Worm (Caenorhabditis elegans) whole organism, young adult: ENCODE results near the gene col-40.
A peak's percentile ranks its signal among the peaks of the same experiment; 100 is the strongest.

Experiments used
- B0261.1 ChIP-seq: sonication (generic microtip); optimal IDR thresholded peaks from 2 replicates; lab custom pipeline; 2016; ENCODE audit warnings: mild to moderate bottlenecking, missing genetic modification characterization, moderate library complexity, missing compliant biosample characterization
- B0336.3 ChIP-seq: fragments of 200-800 bp; sonication (Bioruptor generic); IDR thresholded peaks from 2 replicates; pipeline ENCODE4 v1.3.6; 2022; ENCODE audit warnings: missing genetic modification characterization, missing compliant biosample characterization
- D2030.7 ChIP-seq: fragments of 200-800 bp; sonication (Bioruptor generic); IDR thresholded peaks from 2 replicates; pipeline ENCODE4 v1.3.6; 2022; ENCODE audit warnings: missing genetic modification reagents, missing genetic modification characterization, missing compliant biosample characterization
- F23B12.7 ChIP-seq: sonication (generic microtip); optimal IDR thresholded peaks from 2 replicates; lab custom pipeline; 2017; ENCODE audit warnings: missing genetic modification characterization, mild to moderate bottlenecking, missing compliant biosample characterization, antibody characterized with exemption, moderate library complexity; ENCODE audit not compliant: insufficient read depth
- F57A8.1 ChIP-seq: fragments of 200-800 bp; sonication (Bioruptor generic); optimal IDR thresholded peaks from 2 replicates; lab custom pipeline; 2018; ENCODE audit warnings: mild to moderate bottlenecking, missing genetic modification characterization, moderate library complexity, missing compliant biosample characterization
- Y56A3A.18 ChIP-seq: fragments of 200-800 bp; sonication (Bioruptor generic); IDR thresholded peaks from 2 replicates; pipeline ENCODE4 v1.3.6; 2022; ENCODE audit warnings: missing genetic modification reagents, missing genetic modification characterization, missing compliant biosample characterization
- Y79H2A.3 ChIP-seq: fragments of 200-800 bp; sonication (Bioruptor generic); conservative IDR thresholded peaks from 2 replicates; pipeline ENCODE4 v1.3.6; 2022; ENCODE audit warnings: missing genetic modification reagents, missing genetic modification characterization, missing compliant biosample characterization
- ama-1 ChIP-seq, 3 experiments: fragments of 150-350 bp in 1 of 3; sonication (generic microtip) in 2 of 3; optimal IDR thresholded peaks; 2 replicates each; lab custom pipeline; 2014 to 2018; ENCODE audit warnings: missing biosample characterization in 2 of 3, missing genetic modification characterization in 2 of 3, missing genetic modification reagents in 2 of 3
- attf-5 ChIP-seq: fragments of 200-800 bp; sonication (Bioruptor generic); optimal IDR thresholded peaks from 2 replicates; lab custom pipeline; 2018; ENCODE audit warnings: mild to moderate bottlenecking, missing genetic modification characterization, missing compliant biosample characterization
- bed-1 ChIP-seq: fragments of 200-800 bp; sonication (Bioruptor generic); IDR thresholded peaks from 2 replicates; pipeline ENCODE4 v1.3.6; 2022; ENCODE audit warnings: missing genetic modification reagents, missing genetic modification characterization, missing compliant biosample characterization
- cebp-2 ChIP-seq: fragments of 200-800 bp; sonication (Bioruptor generic); IDR thresholded peaks from 2 replicates; pipeline ENCODE4 v1.3.6; 2022; ENCODE audit warnings: missing genetic modification characterization, missing compliant biosample characterization
- ceh-79 ChIP-seq: sonication (generic microtip); optimal IDR thresholded peaks from 2 replicates; lab custom pipeline; 2017; ENCODE audit warnings: mild to moderate bottlenecking, missing genetic modification characterization, missing compliant biosample characterization
- ceh-91 ChIP-seq: fragments of 200-800 bp; sonication (Bioruptor generic); IDR thresholded peaks from 2 replicates; pipeline ENCODE4 v1.3.6; 2022; ENCODE audit warnings: missing genetic modification reagents, missing genetic modification characterization, missing compliant biosample characterization
- dox-1 ChIP-seq: fragments of 200-800 bp; sonication (Bioruptor generic); IDR thresholded peaks from 2 replicates; pipeline ENCODE4 v1.3.6; 2022; ENCODE audit warnings: missing genetic modification reagents, missing genetic modification characterization, missing compliant biosample characterization
- efl-1 ChIP-seq: fragments of 150-350 bp; optimal IDR thresholded peaks from 2 replicates; lab custom pipeline; 2014; ENCODE audit warnings: missing biosample characterization, missing genetic modification reagents, missing genetic modification characterization
- ekl-4 ChIP-seq: fragments of 200-800 bp; sonication (Bioruptor generic); IDR thresholded peaks from 2 replicates; pipeline ENCODE4 v1.3.6; 2022; ENCODE audit warnings: missing genetic modification reagents, missing genetic modification characterization, missing compliant biosample characterization
- ets-4 ChIP-seq: fragments of 200-800 bp; sonication (Bioruptor generic); optimal IDR thresholded peaks from 2 replicates; lab custom pipeline; 2018; ENCODE audit warnings: mild to moderate bottlenecking, missing genetic modification characterization, missing compliant biosample characterization
- hlh-12 ChIP-seq: sonication (generic microtip); optimal IDR thresholded peaks from 2 replicates; lab custom pipeline; 2016; ENCODE audit warnings: missing genetic modification characterization, missing compliant biosample characterization
- hsf-1 ChIP-seq: fragments of 200-800 bp; sonication (Bioruptor generic); IDR thresholded peaks from 2 replicates; pipeline ENCODE4 v1.3.6; 2022; ENCODE audit warnings: missing genetic modification reagents, missing genetic modification characterization, missing compliant biosample characterization
- lin-26 ChIP-seq: fragments of 200-800 bp; sonication (Bioruptor generic); IDR thresholded peaks from 2 replicates; pipeline ENCODE4 v1.3.6; 2022; ENCODE audit warnings: missing genetic modification reagents, missing genetic modification characterization, missing compliant biosample characterization
- lin-54 ChIP-seq: fragments of 200-800 bp; sonication (Bioruptor generic); optimal IDR thresholded peaks from 2 replicates; lab custom pipeline; 2018; ENCODE audit warnings: mild to moderate bottlenecking, missing genetic modification characterization, missing compliant biosample characterization
- lsl-1 ChIP-seq: fragments of 200-800 bp; sonication (Bioruptor generic); optimal IDR thresholded peaks from 2 replicates; lab custom pipeline; 2018; ENCODE audit warnings: mild to moderate bottlenecking, missing genetic modification characterization, moderate library complexity, missing compliant biosample characterization
- lsy-27 ChIP-seq: sonication (generic microtip); optimal IDR thresholded peaks from 2 replicates; lab custom pipeline; 2017; ENCODE audit warnings: missing genetic modification characterization, mild to moderate bottlenecking, missing compliant biosample characterization, antibody characterized with exemption, missing genotype, borderline replicate concordance; ENCODE audit not compliant: insufficient read depth
- madf-3 ChIP-seq: fragments of 200-800 bp; sonication (Bioruptor generic); IDR thresholded peaks from 2 replicates; pipeline ENCODE4 v1.3.6; 2022; ENCODE audit warnings: missing genetic modification reagents, missing genetic modification characterization, missing compliant biosample characterization
- madf-6 ChIP-seq: fragments of 200-800 bp; sonication (Bioruptor generic); IDR thresholded peaks from 2 replicates; pipeline ENCODE4 v1.3.6; 2022; ENCODE audit warnings: missing genetic modification reagents, missing genetic modification characterization, missing compliant biosample characterization
- madf-8 ChIP-seq: fragments of 200-800 bp; sonication (Bioruptor generic); conservative IDR thresholded peaks from 2 replicates; pipeline ENCODE4 v1.3.6; 2022; ENCODE audit warnings: missing genetic modification reagents, missing genetic modification characterization, missing compliant biosample characterization
- mcd-1 ChIP-seq: fragments of 200-800 bp; sonication (Bioruptor generic); IDR thresholded peaks from 2 replicates; pipeline ENCODE4 v1.3.6; 2022; ENCODE audit warnings: missing genetic modification reagents, missing genetic modification characterization, missing compliant biosample characterization
- mel-28 ChIP-seq: sonication (generic microtip); optimal IDR thresholded peaks from 2 replicates; lab custom pipeline; 2016; ENCODE audit warnings: borderline replicate concordance, mild to moderate bottlenecking, missing genetic modification characterization, missing compliant biosample characterization
- nfya-2 ChIP-seq: fragments of 200-800 bp; sonication (Bioruptor generic); IDR thresholded peaks from 2 replicates; pipeline ENCODE4 v1.3.6; 2022; ENCODE audit warnings: missing genetic modification reagents, missing genetic modification characterization, missing compliant biosample characterization
- nfyb-1 ChIP-seq: fragments of 200-800 bp; sonication (Bioruptor generic); IDR thresholded peaks from 2 replicates; pipeline ENCODE4 v1.3.6; 2022; ENCODE audit warnings: missing genetic modification reagents, missing genetic modification characterization, missing compliant biosample characterization
- nhr-120 ChIP-seq: fragments of 200-800 bp; sonication (Bioruptor generic); IDR thresholded peaks from 2 replicates; pipeline ENCODE4 v1.3.6; 2022; ENCODE audit warnings: missing genetic modification characterization, missing compliant biosample characterization
- nhr-27 ChIP-seq: fragments of 200-800 bp; sonication (Bioruptor generic); optimal IDR thresholded peaks from 2 replicates; lab custom pipeline; 2018; ENCODE audit warnings: mild to moderate bottlenecking, missing genetic modification characterization, moderate library complexity, missing compliant biosample characterization
- nhr-80 ChIP-seq: sonication (generic microtip); optimal IDR thresholded peaks from 2 replicates; lab custom pipeline; 2016; ENCODE audit warnings: missing genetic modification characterization, missing compliant biosample characterization
- pbrm-1 ChIP-seq: fragments of 200-800 bp; sonication (Bioruptor generic); IDR thresholded peaks from 2 replicates; pipeline ENCODE4 v1.3.6; 2022; ENCODE audit warnings: missing genetic modification reagents, missing genetic modification characterization, missing compliant biosample characterization
- rcor-1 ChIP-seq: fragments of 200-800 bp; sonication (Bioruptor generic); IDR thresholded peaks from 2 replicates; pipeline ENCODE4 v1.3.6; 2022; ENCODE audit warnings: missing genetic modification reagents, missing genetic modification characterization, missing compliant biosample characterization
- rpc-1 ChIP-seq, 2 experiments: fragments of 150-350 bp in 1 of 2; sonication (generic microtip) in 1 of 2; optimal IDR thresholded peaks; 2 replicates each; lab custom pipeline; 2014 to 2018; ENCODE audit warnings: missing biosample characterization in 1 of 2, missing genetic modification characterization in 1 of 2, missing genetic modification reagents in 1 of 2, missing genotype in 1 of 2
- sdz-38 ChIP-seq: sonication (generic microtip); optimal IDR thresholded peaks from 2 replicates; lab custom pipeline; 2016; ENCODE audit warnings: missing genotype, missing genetic modification characterization, missing compliant biosample characterization
- snpc-1.1 ChIP-seq: sonication (generic microtip); optimal IDR thresholded peaks from 2 replicates; lab custom pipeline; 2017; ENCODE audit warnings: missing genetic modification characterization, mild to moderate bottlenecking, missing compliant biosample characterization, antibody characterized with exemption, moderate library complexity, missing genotype, missing genetic modification reagents; ENCODE audit not compliant: insufficient read depth
- tbp1 ChIP-seq: fragments of 200-800 bp; sonication (Bioruptor generic); optimal IDR thresholded peaks from 2 replicates; lab custom pipeline; 2018; ENCODE audit warnings: mild to moderate bottlenecking, missing genetic modification characterization, missing compliant biosample characterization
- tlf-1 ChIP-seq: fragments of 200-800 bp; sonication (Bioruptor generic); optimal IDR thresholded peaks from 2 replicates; lab custom pipeline; 2018; ENCODE audit warnings: mild to moderate bottlenecking, missing genetic modification characterization, missing compliant biosample characterization
- xnd-1 ChIP-seq: sonication (generic microtip); optimal IDR thresholded peaks from 2 replicates; lab custom pipeline; 2016; ENCODE audit warnings: missing genotype, missing genetic modification reagents, missing genetic modification characterization, missing compliant biosample characterization
- ztf-25 ChIP-seq: fragments of 200-800 bp; sonication (Bioruptor generic); IDR thresholded peaks from 2 replicates; pipeline ENCODE4 v1.3.6; 2022; ENCODE audit warnings: missing genetic modification reagents, missing genetic modification characterization, missing compliant biosample characterization

col-40 gene

DNA sequence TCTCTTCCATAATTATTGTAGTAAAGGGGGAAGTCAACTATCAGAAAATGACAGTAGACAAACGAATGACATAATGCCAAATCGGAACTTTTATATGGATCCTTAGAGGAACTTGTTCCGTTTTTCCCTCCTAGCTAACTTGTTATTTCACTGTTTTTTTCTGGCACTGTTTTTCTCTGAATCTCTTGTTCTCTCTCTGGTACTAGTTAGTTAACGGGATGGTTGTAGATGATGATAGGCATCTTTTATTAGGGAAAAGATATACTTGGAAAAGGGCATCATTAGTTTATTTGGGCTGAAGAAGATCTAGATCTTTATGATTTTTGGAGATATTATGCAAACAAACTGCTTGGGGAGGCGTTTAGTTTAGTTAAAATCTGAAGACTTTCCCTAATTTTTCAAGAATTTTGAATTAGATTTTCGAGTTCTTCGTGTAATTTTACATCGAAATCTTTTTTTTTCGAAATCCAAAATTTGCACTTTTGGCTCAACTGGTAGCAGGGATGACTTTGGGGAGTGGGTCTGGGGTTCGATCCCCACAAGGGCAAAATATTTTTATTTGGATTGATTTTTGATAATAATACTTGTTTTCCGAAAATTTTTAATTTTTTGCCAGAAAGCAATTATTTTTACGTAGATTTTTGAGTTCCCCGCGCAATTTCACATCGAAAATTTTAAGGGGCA is at the start of gene col-40:
col-40 (minus strand) TSS at position 51 of the 684 bp plus-strand sequence.
- TF ChIP-seq tbp1 (GFP tag; lab: Kevin White, UChicago) (peak; percentile 74), ceh-79 (tag; lab: Kevin White, UChicago) (no peak), nhr-80 (tag; lab: Kevin White, UChicago) (no peak), bed-1 (no peak), B0261.1 (tag; lab: Kevin White, UChicago) (peak; percentile 6), snpc-1.1 (tag; lab: Kevin White, UChicago) (peak; percentile 9), cebp-2 (GFP tag; lab: Robert Waterston, UW) (no peak), rpc-1 (optimal IDR thresholded peaks at IDR 0.05; lab: Kevin White, UChicago) (peak; percentile 7), rpc-1 (tag; optimal IDR thresholded peaks at IDR 0.05; lab: Kevin White, UChicago) (peak; percentile 65), ama-1 (optimal IDR thresholded peaks at IDR 0.05; lab: Kevin White, UChicago) (no peak), ama-1 (GFP tag; optimal IDR thresholded peaks at IDR 0.05; lab: Kevin White, UChicago) (no peak)

DNA sequence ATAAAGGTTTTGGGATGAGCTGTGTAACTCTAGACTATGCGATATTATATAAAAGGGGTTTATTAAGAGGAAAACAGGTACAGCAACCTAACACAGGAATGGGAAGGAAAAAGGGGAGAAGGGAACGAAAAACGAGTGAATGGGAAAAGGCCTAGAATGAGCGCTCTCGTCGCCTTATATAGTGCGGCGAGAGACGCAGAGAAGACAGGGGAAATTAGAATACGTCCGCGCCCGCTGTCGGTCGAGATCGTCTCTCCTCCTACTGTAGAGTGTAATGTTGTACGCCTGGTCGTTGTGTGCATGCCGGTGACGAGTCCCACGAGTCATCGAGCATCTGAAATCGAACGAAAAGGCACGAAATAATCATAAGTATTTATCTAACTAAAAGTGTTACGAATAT is 46.5 kb upstream of the col-40 start:
- TF ChIP-seq ama-1 (optimal IDR thresholded peaks at IDR 0.05; lab: Kevin White, UChicago), result no peak
- TF ChIP-seq ama-1 (GFP tag; optimal IDR thresholded peaks at IDR 0.05; lab: Kevin White, UChicago), result no peak
- TF ChIP-seq pbrm-1 (GFP tag; lab: Robert Waterston, UW), result no peak
- TF ChIP-seq xnd-1, result peak; percentile 71
- TF ChIP-seq mcd-1 (GFP tag; lab: Robert Waterston, UW), result peak; percentile 41
- TF ChIP-seq F23B12.7 (tag; lab: Kevin White, UChicago), result no peak
- peak; percentile 96 for TF ChIP-seq madf-6 (GFP tag; lab: Robert Waterston, UW)
- no peak for TF ChIP-seq lsy-27 (tag; lab: Kevin White, UChicago)
- no peak for TF ChIP-seq D2030.7 (GFP tag; lab: Robert Waterston, UW)
- peak; percentile 30; the same call in 1 of the 2 replicates for TF ChIP-seq hsf-1 (GFP tag; lab: Robert Waterston, UW)
- 0 out of 2 replicates have a peak, but pooled peaks have one; percentile 49 for TF ChIP-seq madf-3 (GFP tag; lab: Robert Waterston, UW)
- peak; percentile 41; the same call in 1 of the 2 replicates for TF ChIP-seq dox-1
- TF ChIP-seq rcor-1 (GFP tag; lab: Robert Waterston, UW), result no peak
- peak; percentile 44 for TF ChIP-seq lsl-1 (GFP tag; lab: Kevin White, UChicago)
- TF ChIP-seq efl-1 (GFP tag; lab: Kevin White, UChicago), result peak; percentile 23
- peak; percentile 89 for TF ChIP-seq madf-8 (GFP tag; lab: Robert Waterston, UW)
- TF ChIP-seq ceh-91 (GFP tag; lab: Robert Waterston, UW), result no peak

DNA sequence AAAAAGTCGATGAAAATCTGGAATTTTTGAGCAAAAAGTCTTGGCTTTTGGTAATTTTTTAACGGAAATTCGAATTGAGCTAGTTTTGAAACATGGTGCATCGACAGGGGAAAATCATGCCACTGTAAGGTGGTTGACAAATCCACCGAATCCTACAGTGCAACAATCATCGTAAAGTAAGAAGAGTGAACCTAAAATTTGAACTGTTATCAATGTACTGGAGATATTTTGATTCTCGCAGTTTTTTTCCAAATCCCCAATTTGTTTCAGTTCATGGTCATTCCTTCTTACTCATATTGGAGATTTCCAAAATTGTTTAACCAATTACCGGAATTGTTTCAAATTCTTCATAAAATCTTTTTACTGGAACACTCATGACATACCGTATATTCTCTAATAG is 46.0 kb upstream of the col-40 start:
- TF ChIP-seq attf-5 (GFP tag; lab: Kevin White, UChicago), result no peak
- 0 out of 2 replicates have a peak, but pooled peaks have one; percentile 28 for TF ChIP-seq ztf-25
- no peak for TF ChIP-seq F57A8.1
- TF ChIP-seq madf-6 (GFP tag; lab: Robert Waterston, UW), result no peak
- no peak for TF ChIP-seq nfya-2 (GFP tag; lab: Robert Waterston, UW)
- 0 out of 2 replicates have a peak, but pooled peaks have one; percentile 8 for TF ChIP-seq nfyb-1
- no peak for TF ChIP-seq ets-4
- no peak for TF ChIP-seq Y79H2A.3 (GFP tag; lab: Robert Waterston, UW)
- peak; percentile 42; the same call in 1 of the 2 replicates for TF ChIP-seq ekl-4 (GFP tag; lab: Robert Waterston, UW)
- TF ChIP-seq lin-54 (GFP tag; lab: Kevin White, UChicago), result peak; percentile 42
- TF ChIP-seq hlh-12, result no peak
- TF ChIP-seq B0336.3 (GFP tag; lab: Robert Waterston, UW), result peak; percentile 45; the same call in 1 of the 2 replicates
- no peak for TF ChIP-seq B0261.1 (tag; lab: Kevin White, UChicago)
- no peak for TF ChIP-seq sdz-38 (tag; lab: Kevin White, UChicago)
- no peak for TF ChIP-seq tlf-1
- TF ChIP-seq Y56A3A.18, result no peak
- no peak for TF ChIP-seq nhr-120 (GFP tag; lab: Robert Waterston, UW)
- TF ChIP-seq hsf-1 (GFP tag; lab: Robert Waterston, UW), result no peak
- 0 out of 2 replicates have a peak, but pooled peaks have one; percentile 12 for TF ChIP-seq cebp-2 (GFP tag; lab: Robert Waterston, UW)
- no peak for TF ChIP-seq mel-28
- no peak for TF ChIP-seq madf-3 (GFP tag; lab: Robert Waterston, UW)
- TF ChIP-seq nhr-27 (tag; lab: Kevin White, UChicago), result no peak
- 0 out of 2 replicates have a peak, but pooled peaks have one; percentile 7 for TF ChIP-seq lin-26 (GFP tag; lab: Robert Waterston, UW)
